Worm (Caenorhabditis elegans) whole organism, early embryonic: ENCODE measurements around the gene dmsr-11.

Source experiments
- B0310.2 ChIP-seq: sonication (generic microtip); optimal IDR thresholded peaks from 2 replicates; lab custom pipeline; 2016; ENCODE audit warnings: mild to moderate bottlenecking, missing genetic modification characterization, missing compliant biosample characterization
- ama-1 ChIP-seq: fragments of 150-350 bp; optimal IDR thresholded peaks from 2 replicates; lab custom pipeline; 2014
- flt-1 ChIP-seq: fragments of 200-800 bp; sonication (Bioruptor generic); IDR thresholded peaks from 2 replicates; pipeline ENCODE4 v1.3.6; 2022; ENCODE audit warnings: missing genetic modification characterization, missing compliant biosample characterization
- hmbx-1 ChIP-seq: sonication (generic microtip); optimal IDR thresholded peaks from 2 replicates; lab custom pipeline; 2016; ENCODE audit warnings: mild to moderate bottlenecking, missing genetic modification characterization, missing compliant biosample characterization
- hmg-4 ChIP-seq: fragments of 200-800 bp; sonication (Bioruptor generic); optimal IDR thresholded peaks from 2 replicates; lab custom pipeline; 2018; ENCODE audit warnings: mild to moderate bottlenecking, missing genetic modification characterization, missing compliant biosample characterization
- hnd-1 ChIP-seq: sonication (generic microtip); optimal IDR thresholded peaks from 2 replicates; lab custom pipeline; 2016; ENCODE audit warnings: missing genetic modification characterization, missing compliant biosample characterization
- pes-1 ChIP-seq: fragments of 200-800 bp; sonication (Bioruptor generic); IDR thresholded peaks from 2 replicates; pipeline ENCODE4 v1.3.6; 2022; ENCODE audit warnings: missing genetic modification reagents, missing genetic modification characterization, missing compliant biosample characterization
- scrt-1 ChIP-seq: fragments of 200-800 bp; sonication (Bioruptor generic); IDR thresholded peaks from 2 replicates; pipeline ENCODE4 v1.3.6; 2022; ENCODE audit warnings: missing genetic modification characterization, missing compliant biosample characterization
- tbx-11 ChIP-seq: fragments of 200-800 bp; sonication (Bioruptor generic); IDR thresholded peaks from 2 replicates; pipeline ENCODE4 v1.3.6; 2022; ENCODE audit warnings: missing genetic modification characterization, missing compliant biosample characterization
- tra-4 ChIP-seq: sonication (generic microtip); optimal IDR thresholded peaks from 2 replicates; lab custom pipeline; 2017; ENCODE audit warnings: missing genetic modification characterization, missing compliant biosample characterization

ce11 chrV:6782260-6782659 is 21.6 kb downstream of the dmsr-11 start:
- no peak for TF ChIP-seq tra-4 (tag; lab: Kevin White, UChicago)
- no peak for TF ChIP-seq pes-1
- no peak for TF ChIP-seq scrt-1 (GFP tag; lab: Robert Waterston, UW)
- no peak for TF ChIP-seq flt-1
- no peak for TF ChIP-seq ama-1 (lab: Kevin White, UChicago)
- TF ChIP-seq hmbx-1 (tag; lab: Kevin White, UChicago): no peak
- TF ChIP-seq B0310.2 (tag; lab: Kevin White, UChicago): no peak
- TF ChIP-seq tbx-11 (GFP tag; lab: Robert Waterston, UW): no peak
- TF ChIP-seq hmg-4 (GFP tag; lab: Kevin White, UChicago): no peak
- TF ChIP-seq hnd-1 (tag; lab: Kevin White, UChicago): no peak
